Worm (Caenorhabditis elegans) whole organism, early embryonic: ENCODE measurements around the gene F26D11.1.

ENCODE experiments used
- B0310.2 ChIP-seq: sonication (generic microtip); optimal IDR thresholded peaks from 2 replicates; lab custom pipeline; 2016; ENCODE audit warnings: mild to moderate bottlenecking, missing genetic modification characterization, missing compliant biosample characterization
- ama-1 ChIP-seq: fragments of 150-350 bp; optimal IDR thresholded peaks from 2 replicates; lab custom pipeline; 2014
- ceh-36 ChIP-seq: sonication (generic microtip); optimal IDR thresholded peaks from 2 replicates; lab custom pipeline; 2016; ENCODE audit warnings: missing genetic modification characterization, inconsistent platforms, missing compliant biosample characterization
- hmbx-1 ChIP-seq: sonication (generic microtip); optimal IDR thresholded peaks from 2 replicates; lab custom pipeline; 2016; ENCODE audit warnings: mild to moderate bottlenecking, missing genetic modification characterization, missing compliant biosample characterization
- hmg-4 ChIP-seq: fragments of 200-800 bp; sonication (Bioruptor generic); optimal IDR thresholded peaks from 2 replicates; lab custom pipeline; 2018; ENCODE audit warnings: mild to moderate bottlenecking, missing genetic modification characterization, missing compliant biosample characterization
- hnd-1 ChIP-seq: sonication (generic microtip); optimal IDR thresholded peaks from 2 replicates; lab custom pipeline; 2016; ENCODE audit warnings: missing genetic modification characterization, missing compliant biosample characterization
- pes-1 ChIP-seq: fragments of 200-800 bp; sonication (Bioruptor generic); IDR thresholded peaks from 2 replicates; pipeline ENCODE4 v1.3.6; 2022; ENCODE audit warnings: missing genetic modification reagents, missing genetic modification characterization, missing compliant biosample characterization
- sea-1 ChIP-seq: fragments of 200-800 bp; sonication (Bioruptor generic); conservative IDR thresholded peaks from 2 replicates; pipeline ENCODE4 v1.3.6; 2022; ENCODE audit warnings: missing genetic modification characterization, missing compliant biosample characterization

DNA sequence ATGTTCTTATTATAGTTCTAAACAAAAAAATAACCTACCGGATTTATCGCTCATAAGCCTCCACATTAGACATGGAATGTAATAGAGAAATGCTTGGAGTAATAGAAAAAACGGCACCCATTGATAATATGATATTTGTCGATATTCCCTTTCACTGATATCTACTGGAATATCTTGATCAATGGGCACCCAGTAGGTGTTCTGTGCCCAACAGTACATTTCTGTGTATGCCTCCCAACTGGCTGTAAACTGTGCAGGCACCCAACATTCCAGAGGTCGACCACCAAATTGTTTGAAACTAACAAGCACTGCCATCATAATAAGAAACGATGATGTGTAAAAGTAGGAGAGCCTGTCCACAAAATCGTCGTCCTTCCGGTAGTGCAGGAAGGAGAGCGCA lies 16.9 kb upstream of the F26D11.1 start:
- TF ChIP-seq ama-1 (lab: Kevin White, UChicago) (no peak), hmg-4 (GFP tag; lab: Kevin White, UChicago) (no peak), B0310.2 (tag; lab: Kevin White, UChicago) (no peak), hmbx-1 (tag; lab: Kevin White, UChicago) (no peak), sea-1 (GFP tag; lab: Robert Waterston, UW) (no peak), pes-1 (GFP tag; lab: Robert Waterston, UW) (no peak), hnd-1 (tag; lab: Kevin White, UChicago) (no peak), ceh-36 (tag; lab: Kevin White, UChicago) (no peak)
